Fruit fly (Drosophila melanogaster) whole organism, embryonic: ENCODE data around the gene CG6962.

Experiments used
- Blimp-1 ChIP-seq: fragments of 200-800 bp; sonication (Bioruptor generic); optimal IDR thresholded peaks from 3 replicates; lab custom pipeline; 2018; ENCODE audit warnings: missing biosample characterization, missing genetic modification characterization, mild to moderate bottlenecking, moderate library complexity, missing genetic modification reagents
- CG16779 ChIP-seq: fragments of 200-800 bp; sonication (Bioruptor generic); IDR thresholded peaks from 2 replicates; pipeline ENCODE4 v1.3.6; 2022; ENCODE audit warnings: missing biosample characterization, missing genetic modification characterization
- CG1832 ChIP-seq: fragments of 200-800 bp; sonication (Bioruptor generic); optimal IDR thresholded peaks from 2 replicates; lab custom pipeline; 2017; ENCODE audit warnings: missing biosample characterization, mild to moderate bottlenecking, missing genetic modification characterization, inconsistent platforms
- CG18599 ChIP-seq: fragments of 200-800 bp; sonication (Bioruptor generic); optimal IDR thresholded peaks from 3 replicates; lab custom pipeline; 2017; ENCODE audit warnings: missing biosample characterization, missing genetic modification characterization, mild to moderate bottlenecking, moderate library complexity, missing genetic modification reagents
- CG3838 ChIP-seq: fragments of 200-800 bp; sonication (Bioruptor generic); optimal IDR thresholded peaks from 3 replicates; lab custom pipeline; 2016; ENCODE audit warnings: missing biosample characterization, missing genetic modification characterization
- CG5180 ChIP-seq: fragments of 200-800 bp; sonication (Bioruptor generic); optimal IDR thresholded peaks from 3 replicates; lab custom pipeline; 2017; ENCODE audit warnings: missing biosample characterization, missing genetic modification characterization, mild to moderate bottlenecking, moderate library complexity, missing genetic modification reagents
- CG7928 ChIP-seq: fragments of 200-800 bp; sonication (Bioruptor generic); optimal IDR thresholded peaks from 2 replicates; lab custom pipeline; 2017; ENCODE audit warnings: missing biosample characterization, mild to moderate bottlenecking, missing genetic modification characterization
- CG8359 ChIP-seq: fragments of 200-800 bp; sonication (Bioruptor generic); optimal IDR thresholded peaks from 2 replicates; lab custom pipeline; 2017; ENCODE audit warnings: missing biosample characterization, mild to moderate bottlenecking, missing genetic modification characterization, borderline replicate concordance
- CrebB ChIP-seq: fragments of 200-800 bp; sonication (Bioruptor generic); optimal IDR thresholded peaks from 3 replicates; lab custom pipeline; 2018; ENCODE audit warnings: missing biosample characterization, mild to moderate bottlenecking, missing genetic modification characterization
- Deaf1 ChIP-seq: fragments of 200-800 bp; optimal IDR thresholded peaks from 3 replicates; lab custom pipeline; 2019; ENCODE audit warnings: missing biosample characterization, mild to moderate bottlenecking, missing genetic modification characterization, moderate library complexity
- Drgx ChIP-seq: fragments of 200-800 bp; sonication (Bioruptor generic); IDR thresholded peaks from 2 replicates; pipeline ENCODE4 v1.3.6; 2022; ENCODE audit warnings: missing biosample characterization, missing genetic modification characterization
- E2f1 ChIP-seq: fragments of 200-800 bp; sonication (Bioruptor generic); IDR thresholded peaks from 2 replicates; pipeline ENCODE4 v1.3.6; 2022; ENCODE audit warnings: missing biosample characterization, missing genetic modification characterization
- Lhr ChIP-seq: fragments of 200-800 bp; sonication (Bioruptor generic); optimal IDR thresholded peaks from 3 replicates; lab custom pipeline; 2017; ENCODE audit warnings: mild to moderate bottlenecking, missing biosample characterization, missing genetic modification reagents, missing genetic modification characterization
- Lpt ChIP-seq: fragments of >200 bp; optimal IDR thresholded peaks from 2 replicates; lab custom pipeline; 2018; ENCODE audit warnings: missing biosample characterization, missing genetic modification characterization
- Mrtf ChIP-seq: fragments of 200-800 bp; sonication (Bioruptor generic); IDR thresholded peaks from 3 replicates; pipeline ENCODE4 v1.3.6; 2022; ENCODE audit warnings: missing biosample characterization, missing genetic modification characterization
- Rfx ChIP-seq: fragments of 200-800 bp; sonication (Bioruptor generic); IDR thresholded peaks from 2 replicates; pipeline ENCODE4 v1.3.6; 2022; ENCODE audit warnings: missing biosample characterization, missing genetic modification characterization
- Sry-δ ChIP-seq: fragments of 200-800 bp; sonication (Bioruptor generic); optimal IDR thresholded peaks from 2 replicates; lab custom pipeline; 2016; ENCODE audit warnings: missing biosample characterization, missing genetic modification characterization
- Taf1 ChIP-seq: fragments of 200-800 bp; sonication (Bioruptor generic); IDR thresholded peaks from 2 replicates; pipeline ENCODE4 v1.3.6; 2022; ENCODE audit warnings: missing biosample characterization, missing genetic modification characterization
- abd-A ChIP-seq: fragments of 200-800 bp; sonication (Bioruptor generic); optimal IDR thresholded peaks from 3 replicates; lab custom pipeline; 2019; ENCODE audit warnings: missing biosample characterization, mild to moderate bottlenecking, missing genetic modification characterization, moderate library complexity
- ash1 ChIP-seq: fragments of 200-800 bp; sonication (Bioruptor generic); optimal IDR thresholded peaks from 2 replicates; lab custom pipeline; 2018; ENCODE audit warnings: missing biosample characterization, mild to moderate bottlenecking, missing genetic modification characterization
- bsh ChIP-seq, 2 experiments: fragments of 200-800 bp; sonication (Bioruptor generic); optimal IDR thresholded peaks; 2 replicates each; lab custom pipeline; 2017 to 2018; ENCODE audit warnings: mild to moderate bottlenecking in 2 of 2, missing biosample characterization in 2 of 2, missing genetic modification characterization in 2 of 2, moderate library complexity in 1 of 2
- danr ChIP-seq: fragments of 200-800 bp; sonication (Bioruptor generic); IDR thresholded peaks from 2 replicates; pipeline ENCODE4 v1.3.6; 2022; ENCODE audit warnings: missing biosample characterization, missing genetic modification characterization
- lbe ChIP-seq: fragments of 200-800 bp; sonication (Bioruptor generic); optimal IDR thresholded peaks from 2 replicates; lab custom pipeline; 2016; ENCODE audit warnings: missing biosample characterization, mild to moderate bottlenecking, missing genetic modification characterization
- nom ChIP-seq: fragments of 200-800 bp; sonication (Bioruptor generic); optimal IDR thresholded peaks from 2 replicates; lab custom pipeline; 2017; ENCODE audit warnings: missing biosample characterization, missing genetic modification characterization, mild to moderate bottlenecking, moderate library complexity, missing genetic modification reagents
- slbo ChIP-seq: fragments of 200-800 bp; sonication (Bioruptor generic); IDR thresholded peaks from 2 replicates; pipeline ENCODE4 v1.3.6; 2022; ENCODE audit warnings: missing biosample characterization, missing genetic modification characterization
- tll ChIP-seq, 2 experiments: fragments of 200-800 bp in 1 of 2; fragments of >200 bp in 1 of 2; sonication (Bioruptor generic) in 1 of 2; optimal IDR thresholded peaks; 2 replicates each; lab custom pipeline; 2017 to 2019; ENCODE audit warnings: missing biosample characterization in 2 of 2, missing genetic modification characterization in 2 of 2, mild to moderate bottlenecking in 1 of 2, moderate library complexity in 1 of 2
- vvl ChIP-seq: fragments of 200-800 bp; sonication (Bioruptor generic); IDR thresholded peaks from 2 replicates; pipeline ENCODE4 v1.3.6; 2022; ENCODE audit warnings: missing biosample characterization, missing genetic modification characterization
- wor ChIP-seq: fragments of 200-800 bp; sonication (Bioruptor generic); IDR thresholded peaks from 2 replicates; pipeline ENCODE4 v1.3.6; 2022; ENCODE audit warnings: missing biosample characterization, missing genetic modification characterization
- zfh2 ChIP-seq: fragments of 200-800 bp; sonication (Bioruptor generic); optimal IDR thresholded peaks from 2 replicates; lab custom pipeline; 2016; ENCODE audit warnings: missing biosample characterization, missing genetic modification characterization

CG6962 gene

dm6 chr3R:11868562-11868961 is 13.8 kb downstream of the CG6962 start (continued):
- no peak for TF ChIP-seq Mrtf
- TF ChIP-seq lbe (GFP tag; lab: Kevin White, UChicago) = peak; percentile 28
- no peak for TF ChIP-seq CG8359 (GFP tag; lab: Kevin White, UChicago)
- no peak for TF ChIP-seq Sry-δ (GFP tag; lab: Kevin White, UChicago)
- no peak for TF ChIP-seq ash1 (GFP tag; lab: Kevin White, UChicago)
- no peak for TF ChIP-seq Taf1
- TF ChIP-seq vvl (GFP tag; lab: Robert Waterston, UW) = peak; percentile 17; the same call in 1 of the 2 replicates
- TF ChIP-seq Lhr = no peak
- no peak for TF ChIP-seq CG7928 (GFP tag; lab: Kevin White, UChicago)
- TF ChIP-seq slbo (GFP tag; lab: Robert Waterston, UW) = no peak

dm6 chr3R:11865132-11865531 is 17.2 kb downstream of the CG6962 start:
- TF ChIP-seq Lpt (GFP tag; lab: Kevin White, UChicago) = no peak
- peak in 1 of 2 experiments; percentile 39 for TF ChIP-seq bsh (GFP tag; optimal IDR thresholded peaks at IDR 0.05; lab: Kevin White, UChicago)
- peak; percentile 32; the same call in 1 of the 2 replicates for TF ChIP-seq Drgx
- no peak for TF ChIP-seq danr (GFP tag; lab: Robert Waterston, UW)
- no peak for TF ChIP-seq CrebB (tag; lab: Kevin White, UChicago)
- peak; percentile 10 for TF ChIP-seq CG5180
- no peak for TF ChIP-seq CG3838 (GFP tag; lab: Kevin White, UChicago)
- TF ChIP-seq zfh2 = no peak
- peak; percentile 88 for TF ChIP-seq nom (GFP tag; lab: Kevin White, UChicago)

- TF ChIP-seq nom (GFP tag; lab: Kevin White, UChicago) (peak; percentile 63), CG18599 (GFP tag; lab: Kevin White, UChicago) (no peak), bsh (GFP tag; optimal IDR thresholded peaks at IDR 0.05; lab: Kevin White, UChicago) (peak in 1 of 2 experiments; percentile 41)
These were observed 22.6 kb downstream of the CG6962 start for dm6 chr3R:11859534-11860254.

- TF ChIP-seq Drgx (0 out of 2 replicates have a peak, but pooled peaks have one; percentile 26), bsh (GFP tag; optimal IDR thresholded peaks at IDR 0.05; lab: Kevin White, UChicago) (peak in 1 of 2 experiments; percentile 38), nom (GFP tag; lab: Kevin White, UChicago) (peak; percentile 83), wor (GFP tag; lab: Robert Waterston, UW) (no peak), E2f1 (0 out of 2 replicates have a peak, but pooled peaks have one; percentile 15)
These were observed 23.2 kb downstream of the CG6962 start for dm6 chr3R:11859103-11859502.

dm6 chr3R:11856295-11856694 is 26.0 kb downstream of the CG6962 start:
- TF ChIP-seq CG1832 (GFP tag; lab: Kevin White, UChicago) = peak; percentile 28
- no peak for TF ChIP-seq CG16779
- TF ChIP-seq abd-A (tag; lab: Kevin White, UChicago) = peak; percentile 19
- peak; percentile 39 for TF ChIP-seq Deaf1 (tag; lab: Kevin White, UChicago)
- TF ChIP-seq Rfx (GFP tag; lab: Robert Waterston, UW) = 0 out of 2 replicates have a peak, but pooled peaks have one; percentile 24
- peak; percentile 69 for TF ChIP-seq Blimp-1 (GFP tag; lab: Kevin White, UChicago)
- no peak for TF ChIP-seq tll (GFP tag; optimal IDR thresholded peaks at IDR 0.05; lab: Kevin White, UChicago)
